Worm (Caenorhabditis elegans) whole organism, late embryonic: ENCODE measurements around the gene npp-16.

Experiments used
- F13H6.1 ChIP-seq: sonication (generic microtip); optimal IDR thresholded peaks from 2 replicates; lab custom pipeline; 2016; ENCODE audit warnings: missing genetic modification characterization, missing compliant biosample characterization
- T23F11.4 ChIP-seq: fragments of 200-800 bp; sonication (Bioruptor generic); optimal IDR thresholded peaks from 2 replicates; lab custom pipeline; 2018; ENCODE audit warnings: mild to moderate bottlenecking, missing genetic modification characterization, missing compliant biosample characterization
- Y22D7AL.16 ChIP-seq: sonication (generic microtip); optimal IDR thresholded peaks from 2 replicates; lab custom pipeline; 2016; ENCODE audit warnings: missing genetic modification characterization, missing compliant biosample characterization
- ahr-1 ChIP-seq: sonication (generic microtip); optimal IDR thresholded peaks from 2 replicates; lab custom pipeline; 2016; ENCODE audit warnings: missing genetic modification characterization, missing compliant biosample characterization
- ama-1 ChIP-seq: fragments of 150-350 bp; optimal IDR thresholded peaks from 2 replicates; lab custom pipeline; 2014
- ceh-18 ChIP-seq: sonication (generic microtip); optimal IDR thresholded peaks from 2 replicates; lab custom pipeline; 2016; ENCODE audit warnings: missing genetic modification characterization, missing compliant biosample characterization
- ceh-19 ChIP-seq: fragments of 200-800 bp; sonication (Bioruptor generic); optimal IDR thresholded peaks from 2 replicates; lab custom pipeline; 2018; ENCODE audit warnings: mild to moderate bottlenecking, missing genetic modification characterization, missing compliant biosample characterization
- ceh-2 ChIP-seq: sonication (generic microtip); optimal IDR thresholded peaks from 2 replicates; lab custom pipeline; 2016; ENCODE audit warnings: missing genotype, missing genetic modification characterization, missing compliant biosample characterization
- ceh-22 ChIP-seq: sonication (generic microtip); optimal IDR thresholded peaks from 2 replicates; lab custom pipeline; 2017; ENCODE audit warnings: missing biosample characterization, missing genetic modification characterization
- ceh-24 ChIP-seq: sonication (generic microtip); optimal IDR thresholded peaks from 2 replicates; lab custom pipeline; 2016; ENCODE audit warnings: mild to moderate bottlenecking, missing genetic modification characterization, missing compliant biosample characterization
- ceh-30 ChIP-seq: fragments of 150-350 bp; optimal IDR thresholded peaks from 2 replicates; lab custom pipeline; 2014; ENCODE audit warnings: missing biosample characterization, missing genetic modification characterization
- ceh-45 ChIP-seq: fragments of 200-800 bp; sonication (Bioruptor generic); IDR thresholded peaks from 2 replicates; pipeline ENCODE4 v1.3.6; 2022; ENCODE audit warnings: missing genetic modification reagents, missing genetic modification characterization, missing compliant biosample characterization
- ceh-48 ChIP-seq: sonication (generic microtip); optimal IDR thresholded peaks from 2 replicates; lab custom pipeline; 2016; ENCODE audit warnings: missing genetic modification characterization, inconsistent platforms, missing compliant biosample characterization
- ceh-6 ChIP-seq: fragments of 200-800 bp; sonication (Bioruptor generic); optimal IDR thresholded peaks from 2 replicates; lab custom pipeline; 2018; ENCODE audit warnings: mild to moderate bottlenecking, missing genetic modification characterization, missing compliant biosample characterization
- ceh-9 ChIP-seq: sonication (generic microtip); optimal IDR thresholded peaks from 2 replicates; lab custom pipeline; 2016; ENCODE audit warnings: mild to moderate bottlenecking, missing genetic modification characterization, inconsistent platforms, missing compliant biosample characterization
- elt-2 ChIP-seq: sonication (generic microtip); optimal IDR thresholded peaks from 2 replicates; lab custom pipeline; 2016; ENCODE audit warnings: missing genetic modification reagents, missing genetic modification characterization, missing compliant biosample characterization
- elt-4 ChIP-seq: sonication (generic microtip); optimal IDR thresholded peaks from 2 replicates; lab custom pipeline; 2016; ENCODE audit warnings: missing genetic modification characterization, missing compliant biosample characterization
- fax-1 ChIP-seq: sonication (generic microtip); optimal IDR thresholded peaks from 2 replicates; lab custom pipeline; 2016; ENCODE audit warnings: missing genotype, missing genetic modification characterization, missing compliant biosample characterization
- fkh-10 ChIP-seq: fragments of 150-350 bp; optimal IDR thresholded peaks from 2 replicates; lab custom pipeline; 2014; ENCODE audit warnings: missing biosample characterization, missing genetic modification reagents, missing genetic modification characterization
- fkh-6 ChIP-seq: sonication (generic microtip); optimal IDR thresholded peaks from 2 replicates; lab custom pipeline; 2016; ENCODE audit warnings: missing genetic modification characterization, missing compliant biosample characterization
- gmeb-2 ChIP-seq: sonication (generic microtip); optimal IDR thresholded peaks from 2 replicates; lab custom pipeline; 2016; ENCODE audit warnings: missing genetic modification characterization, inconsistent platforms, missing compliant biosample characterization
- hlh-15 ChIP-seq: sonication (generic microtip); optimal IDR thresholded peaks from 2 replicates; lab custom pipeline; 2016; ENCODE audit warnings: missing genetic modification characterization, missing compliant biosample characterization
- hlh-30 ChIP-seq: sonication (generic microtip); optimal IDR thresholded peaks from 2 replicates; lab custom pipeline; 2017; ENCODE audit warnings: antibody characterized with exemption, missing genetic modification characterization, missing compliant biosample characterization; ENCODE audit not compliant: insufficient read depth
- hlh-6 ChIP-seq: sonication (generic microtip); optimal IDR thresholded peaks from 2 replicates; lab custom pipeline; 2016; ENCODE audit warnings: missing genotype, missing genetic modification characterization, missing compliant biosample characterization
- hlh-8 ChIP-seq: sonication (generic microtip); optimal IDR thresholded peaks from 2 replicates; lab custom pipeline; 2016; ENCODE audit warnings: missing genotype, missing genetic modification characterization, missing compliant biosample characterization
- lin-11 ChIP-seq: fragments of 200-800 bp; sonication (Bioruptor generic); optimal IDR thresholded peaks from 2 replicates; lab custom pipeline; 2018; ENCODE audit warnings: mild to moderate bottlenecking, missing genetic modification characterization, missing compliant biosample characterization
- mec-3 ChIP-seq: sonication (generic microtip); optimal IDR thresholded peaks from 2 replicates; lab custom pipeline; 2016; ENCODE audit warnings: borderline replicate concordance, missing genetic modification characterization, missing compliant biosample characterization
- nfya-1 ChIP-seq: sonication (generic microtip); optimal IDR thresholded peaks from 2 replicates; lab custom pipeline; 2017; ENCODE audit warnings: missing genetic modification characterization, mild to moderate bottlenecking, missing compliant biosample characterization, antibody characterized with exemption, moderate library complexity
- nhr-232 ChIP-seq: sonication (generic microtip); optimal IDR thresholded peaks from 2 replicates; lab custom pipeline; 2016; ENCODE audit warnings: missing genetic modification characterization, missing compliant biosample characterization
- npax-4 ChIP-seq: sonication (generic microtip); optimal IDR thresholded peaks from 2 replicates; lab custom pipeline; 2016; ENCODE audit warnings: missing genetic modification characterization, missing compliant biosample characterization
- odd-2 ChIP-seq: sonication (generic microtip); optimal IDR thresholded peaks from 2 replicates; lab custom pipeline; 2017; ENCODE audit warnings: antibody characterized with exemption, mild to moderate bottlenecking, missing genetic modification characterization, missing compliant biosample characterization
- pag-3 ChIP-seq: sonication (generic microtip); optimal IDR thresholded peaks from 2 replicates; lab custom pipeline; 2016; ENCODE audit warnings: missing compliant biosample characterization, missing genetic modification characterization, borderline replicate concordance
- pax-1 ChIP-seq: fragments of 150-350 bp; optimal IDR thresholded peaks from 2 replicates; lab custom pipeline; 2014; ENCODE audit warnings: missing biosample characterization, missing genetic modification characterization
- pha-2 ChIP-seq: sonication (generic microtip); optimal IDR thresholded peaks from 2 replicates; lab custom pipeline; 2017; ENCODE audit warnings: mild to moderate bottlenecking, missing genetic modification characterization, missing compliant biosample characterization
- pha-4 ChIP-seq: fragments of 150-350 bp; optimal IDR thresholded peaks from 2 replicates; lab custom pipeline; 2018; ENCODE audit warnings: missing biosample characterization, missing genetic modification reagents, missing genetic modification characterization
- ref-2 ChIP-seq: sonication (generic microtip); optimal IDR thresholded peaks from 2 replicates; lab custom pipeline; 2016; ENCODE audit warnings: missing genetic modification characterization, missing compliant biosample characterization
- rnt-1 ChIP-seq: sonication (generic microtip); optimal IDR thresholded peaks from 2 replicates; lab custom pipeline; 2016; ENCODE audit warnings: missing genetic modification characterization, missing compliant biosample characterization
- sdc-2 ChIP-seq: sonication (generic microtip); optimal IDR thresholded peaks from 2 replicates; lab custom pipeline; 2016; ENCODE audit warnings: missing genotype, missing genetic modification characterization, missing compliant biosample characterization
- syd-9 ChIP-seq: sonication (generic microtip); optimal IDR thresholded peaks from 2 replicates; lab custom pipeline; 2016; ENCODE audit warnings: mild to moderate bottlenecking, missing genetic modification characterization, moderate library complexity, missing compliant biosample characterization
- tbx-2 ChIP-seq: sonication (generic microtip); optimal IDR thresholded peaks from 2 replicates; lab custom pipeline; 2016; ENCODE audit warnings: missing genetic modification characterization, missing compliant biosample characterization
- tbx-7 ChIP-seq: sonication (generic microtip); optimal IDR thresholded peaks from 2 replicates; lab custom pipeline; 2016; ENCODE audit warnings: missing genotype, missing genetic modification characterization, missing compliant biosample characterization
- unc-42 ChIP-seq: sonication (generic microtip); optimal IDR thresholded peaks from 2 replicates; lab custom pipeline; 2016; ENCODE audit warnings: missing genotype, missing genetic modification characterization, missing compliant biosample characterization
- unc-55 ChIP-seq: sonication (generic microtip); optimal IDR thresholded peaks from 2 replicates; lab custom pipeline; 2017; ENCODE audit warnings: missing biosample characterization, missing genetic modification reagents, missing genetic modification characterization
- zip-5 ChIP-seq: sonication (generic microtip); optimal IDR thresholded peaks from 2 replicates; lab custom pipeline; 2016; ENCODE audit warnings: missing genetic modification characterization, missing compliant biosample characterization

Gene npp-16

ce11 chrIII:11946062-11946749, 30.5 kb downstream of the npp-16 start (continued):
- TF ChIP-seq ceh-6 (GFP tag; lab: Kevin White, UChicago) (no peak), tbx-2 (tag; lab: Kevin White, UChicago) (peak; percentile 94), ceh-45 (GFP tag; lab: Robert Waterston, UW) (no peak), ceh-24 (tag; lab: Kevin White, UChicago) (no peak), zip-5 (tag; lab: Kevin White, UChicago) (peak; percentile 73), ceh-19 (GFP tag; lab: Kevin White, UChicago) (peak; percentile 33), ref-2 (tag; lab: Kevin White, UChicago) (peak; percentile 79), ceh-30 (tag; lab: Kevin White, UChicago) (no peak), fkh-6 (tag; lab: Kevin White, UChicago) (peak; percentile 51), pha-4 (tag; lab: Kevin White, UChicago) (no peak), syd-9 (tag; lab: Kevin White, UChicago) (peak; percentile 15), F13H6.1 (peak; percentile 72), sdc-2 (tag; lab: Kevin White, UChicago) (peak; percentile 41), gmeb-2 (no peak), ceh-18 (peak; percentile 6), Y22D7AL.16 (tag; lab: Kevin White, UChicago) (no peak), ceh-22 (no peak), rnt-1 (tag; lab: Kevin White, UChicago) (peak; percentile 59), fax-1 (tag; lab: Kevin White, UChicago) (peak; percentile 71), hlh-30 (tag; lab: Kevin White, UChicago) (no peak), odd-2 (tag; lab: Kevin White, UChicago) (no peak), nfya-1 (peak; percentile 64), fkh-10 (no peak), ceh-48 (tag; lab: Kevin White, UChicago) (no peak), unc-55 (GFP tag; lab: Kevin White, UChicago) (no peak), hlh-15 (tag; lab: Kevin White, UChicago) (peak; percentile 18), tbx-7 (tag; lab: Kevin White, UChicago) (peak; percentile 96), lin-11 (tag; lab: Kevin White, UChicago) (no peak), mec-3 (peak; percentile 84), hlh-8 (peak; percentile 87), elt-2 (tag; lab: Kevin White, UChicago) (peak; percentile 69), T23F11.4 (GFP tag; lab: Kevin White, UChicago) (no peak), ama-1 (lab: Kevin White, UChicago) (no peak), pag-3 (tag; lab: Kevin White, UChicago) (no peak), ceh-2 (tag; lab: Kevin White, UChicago) (peak; percentile 98), nhr-232 (tag; lab: Kevin White, UChicago) (no peak), elt-4 (tag; lab: Kevin White, UChicago) (no peak), ceh-9 (tag; lab: Kevin White, UChicago) (no peak), hlh-6 (tag; lab: Kevin White, UChicago) (peak; percentile 65), pha-2 (tag; lab: Kevin White, UChicago) (peak; percentile 42), npax-4 (no peak)

- TF ChIP-seq tbx-2 (tag; lab: Kevin White, UChicago) (no peak), T23F11.4 (GFP tag; lab: Kevin White, UChicago) (no peak), ahr-1 (tag; lab: Kevin White, UChicago) (no peak), pax-1 (tag; lab: Kevin White, UChicago) (no peak), unc-42 (tag; lab: Kevin White, UChicago) (no peak), ceh-19 (GFP tag; lab: Kevin White, UChicago) (no peak), ceh-48 (tag; lab: Kevin White, UChicago) (no peak), nfya-1 (peak; percentile 76), fkh-10 (no peak)
Measured at ce11 chrIII:11946973-11947372, 31.2 kb downstream of the npp-16 start, which contains the start of gene Y56A3A.7. TSS of gene Y56A3A.7 (minus strand) at chrIII:11947019.
